Worm (Caenorhabditis elegans) whole organism, young adult: ENCODE results near the gene H06I04.6.

Experiments
- Y67H2A.10 ChIP-seq: fragments of 200-800 bp; sonication (Bioruptor generic); conservative IDR thresholded peaks from 2 replicates; pipeline ENCODE4 v1.3.6; 2022; ENCODE audit warnings: missing genetic modification reagents, missing genetic modification characterization, missing compliant biosample characterization
- attf-6 ChIP-seq: fragments of 200-800 bp; sonication (Bioruptor generic); IDR thresholded peaks from 2 replicates; pipeline ENCODE4 v1.3.6; 2022; ENCODE audit warnings: missing genetic modification reagents, missing genetic modification characterization, missing compliant biosample characterization
- lag-1 ChIP-seq: fragments of 200-800 bp; sonication (Bioruptor generic); IDR thresholded peaks from 2 replicates; pipeline ENCODE4 v1.3.6; 2022; ENCODE audit warnings: missing genetic modification reagents, missing genetic modification characterization, missing compliant biosample characterization
- mcd-1 ChIP-seq: fragments of 200-800 bp; sonication (Bioruptor generic); IDR thresholded peaks from 2 replicates; pipeline ENCODE4 v1.3.6; 2022; ENCODE audit warnings: missing genetic modification reagents, missing genetic modification characterization, missing compliant biosample characterization
- nhr-120 ChIP-seq: fragments of 200-800 bp; sonication (Bioruptor generic); IDR thresholded peaks from 2 replicates; pipeline ENCODE4 v1.3.6; 2022; ENCODE audit warnings: missing genetic modification characterization, missing compliant biosample characterization
- ztf-25 ChIP-seq: fragments of 200-800 bp; sonication (Bioruptor generic); IDR thresholded peaks from 2 replicates; pipeline ENCODE4 v1.3.6; 2022; ENCODE audit warnings: missing genetic modification reagents, missing genetic modification characterization, missing compliant biosample characterization

ce11 chrIII:3066769-3067168 is 2.6 kb upstream of the H06I04.6 start:
- no peak for TF ChIP-seq Y67H2A.10 (GFP tag; lab: Robert Waterston, UW)
- no peak for TF ChIP-seq attf-6
- TF ChIP-seq ztf-25 (GFP tag; lab: Robert Waterston, UW), result no peak
- TF ChIP-seq nhr-120 (GFP tag; lab: Robert Waterston, UW), result no peak
- TF ChIP-seq mcd-1, result peak; percentile 50; the same call in 1 of the 2 replicates
- no peak for TF ChIP-seq lag-1 (GFP tag; lab: Robert Waterston, UW)
